Worm (Caenorhabditis elegans): Measurements from ENCODE around the gene msp-45.

DNA sequence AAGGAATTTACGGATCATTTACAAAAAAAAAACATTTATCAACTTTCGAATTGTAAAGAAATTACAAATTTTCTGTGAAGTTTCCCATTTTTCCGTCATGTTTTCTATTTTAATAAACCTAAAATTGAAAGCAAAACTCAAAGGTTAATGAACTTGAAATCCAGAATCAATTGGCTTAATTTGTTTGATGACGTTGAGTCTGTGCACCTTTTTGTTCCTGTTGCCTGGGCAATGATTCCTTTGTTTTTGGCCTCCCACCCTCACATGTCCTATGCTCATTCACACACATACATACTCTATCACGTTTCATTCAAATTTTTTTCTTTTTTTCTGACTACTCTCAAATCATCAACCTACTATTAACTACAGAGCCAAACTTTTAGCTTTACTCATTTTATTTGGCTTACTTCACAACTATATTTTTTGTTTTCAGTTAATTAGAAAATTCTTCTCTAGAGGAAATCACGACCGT is 20.6 kb downstream of the msp-45 start, which contains the start of gene F58A6.2:
- no peak for TF ChIP-seq snpc-4 (tag; optimal IDR thresholded peaks at IDR 0.05)
- no peak for TF ChIP-seq nhr-237 (tag; optimal IDR thresholded peaks at IDR 0.05)
- no peak for TF ChIP-seq nhr-77 (tag; optimal IDR thresholded peaks at IDR 0.05)
- no peak for TF ChIP-seq mbf-1 (tag; optimal IDR thresholded peaks at IDR 0.05)
- no peak for TF ChIP-seq blmp-1 (tag; optimal IDR thresholded peaks at IDR 0.05; ENCODE audit: insufficient read depth)
- TF ChIP-seq ama-1 (optimal IDR thresholded peaks at IDR 0.05), result no peak
- TF ChIP-seq R02D3.7 (tag; optimal IDR thresholded peaks at IDR 0.05), result no peak
- no peak for TF ChIP-seq crh-2 (tag; optimal IDR thresholded peaks at IDR 0.05)
- no peak for TF ChIP-seq mdl-1 (tag; optimal IDR thresholded peaks at IDR 0.05)
- no peak for TF ChIP-seq unc-62 (GFP tag; optimal IDR thresholded peaks at IDR 0.05)
- TF ChIP-seq aly-2 (tag; optimal IDR thresholded peaks at IDR 0.05), result no peak
